Worm (Caenorhabditis elegans) whole organism, young adult: ENCODE data around the gene nlp-19.

Experiments
- B0035.1 ChIP-seq: sonication (generic microtip); optimal IDR thresholded peaks from 2 replicates; lab custom pipeline; 2016; ENCODE audit warnings: missing genetic modification characterization, mild to moderate bottlenecking, missing compliant biosample characterization, missing genotype, missing genetic modification reagents
- B0261.1 ChIP-seq: sonication (generic microtip); optimal IDR thresholded peaks from 2 replicates; lab custom pipeline; 2016; ENCODE audit warnings: mild to moderate bottlenecking, missing genetic modification characterization, moderate library complexity, missing compliant biosample characterization
- F37B4.10 ChIP-seq: fragments of 200-800 bp; sonication (Bioruptor generic); IDR thresholded peaks from 2 replicates; pipeline ENCODE4 v1.3.6; 2022; ENCODE audit warnings: missing genetic modification characterization, missing compliant biosample characterization
- F39B2.1 ChIP-seq: fragments of 200-800 bp; sonication (Bioruptor generic); IDR thresholded peaks from 2 replicates; pipeline ENCODE4 v1.3.6; 2022; ENCODE audit warnings: missing genetic modification reagents, missing genetic modification characterization, missing compliant biosample characterization
- F57C9.4 ChIP-seq: sonication (generic microtip); optimal IDR thresholded peaks from 2 replicates; lab custom pipeline; 2017; ENCODE audit warnings: mild to moderate bottlenecking, missing genetic modification characterization, missing compliant biosample characterization
- K11D2.4 ChIP-seq: fragments of 200-800 bp; sonication (Bioruptor generic); IDR thresholded peaks from 2 replicates; pipeline ENCODE4 v1.3.6; 2022; ENCODE audit warnings: missing genetic modification reagents, missing genetic modification characterization, missing compliant biosample characterization
- T26A5.8 ChIP-seq: sonication (generic microtip); optimal IDR thresholded peaks from 2 replicates; lab custom pipeline; 2016; ENCODE audit warnings: missing genetic modification characterization, missing compliant biosample characterization
- Y56A3A.18 ChIP-seq: fragments of 200-800 bp; sonication (Bioruptor generic); IDR thresholded peaks from 2 replicates; pipeline ENCODE4 v1.3.6; 2022; ENCODE audit warnings: missing genetic modification reagents, missing genetic modification characterization, missing compliant biosample characterization
- Y79H2A.3 ChIP-seq: fragments of 200-800 bp; sonication (Bioruptor generic); conservative IDR thresholded peaks from 2 replicates; pipeline ENCODE4 v1.3.6; 2022; ENCODE audit warnings: missing genetic modification reagents, missing genetic modification characterization, missing compliant biosample characterization
- Y95B8A.8 ChIP-seq: fragments of 200-800 bp; sonication (Bioruptor generic); IDR thresholded peaks from 2 replicates; pipeline ENCODE4 v1.3.6; 2022; ENCODE audit warnings: missing genetic modification reagents, missing genetic modification characterization, missing compliant biosample characterization
- atf-7 ChIP-seq: sonication (generic microtip); optimal IDR thresholded peaks from 2 replicates; lab custom pipeline; 2017; ENCODE audit warnings: mild to moderate bottlenecking, missing genetic modification characterization, missing compliant biosample characterization
- cebp-1 ChIP-seq, 2 experiments: fragments of 200-800 bp in 1 of 2; sonication (Bioruptor generic) in 1 of 2; sonication (generic microtip) in 1 of 2; IDR thresholded peaks in 1 of 2; optimal IDR thresholded peaks in 1 of 2; 2 replicates each; pipeline versions ENCODE4 v1.3.6 to Lab custom; 2017 to 2022; ENCODE audit warnings: missing compliant biosample characterization in 2 of 2, missing genetic modification characterization in 2 of 2, mild to moderate bottlenecking in 1 of 2, missing genetic modification reagents in 1 of 2, moderate library complexity in 1 of 2
- ceh-100 ChIP-seq: fragments of 200-800 bp; sonication (Bioruptor generic); IDR thresholded peaks from 2 replicates; pipeline ENCODE4 v1.3.6; 2022; ENCODE audit warnings: missing genetic modification reagents, missing genetic modification characterization, missing compliant biosample characterization
- ceh-27 ChIP-seq: fragments of 200-800 bp; sonication (Bioruptor generic); optimal IDR thresholded peaks from 2 replicates; lab custom pipeline; 2018; ENCODE audit warnings: mild to moderate bottlenecking, missing genetic modification characterization, moderate library complexity, missing compliant biosample characterization
- ceh-58 ChIP-seq: fragments of 200-800 bp; sonication (Bioruptor generic); IDR thresholded peaks from 2 replicates; pipeline ENCODE4 v1.3.6; 2022; ENCODE audit warnings: missing genetic modification characterization, missing compliant biosample characterization
- ceh-91 ChIP-seq: fragments of 200-800 bp; sonication (Bioruptor generic); IDR thresholded peaks from 2 replicates; pipeline ENCODE4 v1.3.6; 2022; ENCODE audit warnings: missing genetic modification reagents, missing genetic modification characterization, missing compliant biosample characterization
- die-1 ChIP-seq: sonication (generic microtip); optimal IDR thresholded peaks from 2 replicates; lab custom pipeline; 2016; ENCODE audit warnings: missing genotype, mild to moderate bottlenecking, missing genetic modification characterization, missing compliant biosample characterization
- lag-1 ChIP-seq: fragments of 200-800 bp; sonication (Bioruptor generic); IDR thresholded peaks from 2 replicates; pipeline ENCODE4 v1.3.6; 2022; ENCODE audit warnings: missing genetic modification reagents, missing genetic modification characterization, missing compliant biosample characterization
- lin-35 ChIP-seq, 3 experiments: fragments of 150-350 bp in 2 of 3; sonication (generic microtip) in 1 of 3; optimal IDR thresholded peaks; 2 replicates each; lab custom pipeline; 2014 to 2018; ENCODE audit warnings: missing biosample characterization in 3 of 3, missing genetic modification characterization in 3 of 3, missing genetic modification reagents in 3 of 3
- madf-3 ChIP-seq: fragments of 200-800 bp; sonication (Bioruptor generic); IDR thresholded peaks from 2 replicates; pipeline ENCODE4 v1.3.6; 2022; ENCODE audit warnings: missing genetic modification reagents, missing genetic modification characterization, missing compliant biosample characterization
- madf-8 ChIP-seq: fragments of 200-800 bp; sonication (Bioruptor generic); conservative IDR thresholded peaks from 2 replicates; pipeline ENCODE4 v1.3.6; 2022; ENCODE audit warnings: missing genetic modification reagents, missing genetic modification characterization, missing compliant biosample characterization
- mxl-1 ChIP-seq: sonication (generic microtip); optimal IDR thresholded peaks from 2 replicates; lab custom pipeline; 2016; ENCODE audit warnings: missing genetic modification characterization, missing compliant biosample characterization
- nfya-1 ChIP-seq: sonication (generic microtip); optimal IDR thresholded peaks from 2 replicates; lab custom pipeline; 2017; ENCODE audit warnings: antibody characterized with exemption, missing compliant biosample characterization, missing genetic modification characterization, borderline replicate concordance; ENCODE audit not compliant: insufficient read depth
- nfyb-1 ChIP-seq: fragments of 200-800 bp; sonication (Bioruptor generic); IDR thresholded peaks from 2 replicates; pipeline ENCODE4 v1.3.6; 2022; ENCODE audit warnings: missing genetic modification reagents, missing genetic modification characterization, missing compliant biosample characterization
- nhr-90 ChIP-seq: sonication (generic microtip); optimal IDR thresholded peaks from 2 replicates; lab custom pipeline; 2016; ENCODE audit warnings: missing genotype, mild to moderate bottlenecking, missing genetic modification characterization, missing compliant biosample characterization
- pbrm-1 ChIP-seq: fragments of 200-800 bp; sonication (Bioruptor generic); IDR thresholded peaks from 2 replicates; pipeline ENCODE4 v1.3.6; 2022; ENCODE audit warnings: missing genetic modification reagents, missing genetic modification characterization, missing compliant biosample characterization
- pha-4 ChIP-seq: fragments of 150-350 bp; sonication (generic microtip); optimal IDR thresholded peaks from 2 replicates; lab custom pipeline; 2014; ENCODE audit warnings: missing biosample characterization, missing genetic modification reagents, missing genetic modification characterization
- rec-8 ChIP-seq, 2 experiments: sonication (generic microtip); optimal IDR thresholded peaks; 2 replicates each; lab custom pipeline; 2016; ENCODE audit warnings: mild to moderate bottlenecking in 2 of 2, missing genetic modification characterization in 2 of 2, missing genetic modification reagents in 2 of 2, missing genotype in 2 of 2, missing biosample characterization in 1 of 2, missing compliant biosample characterization in 1 of 2, moderate library complexity in 1 of 2
- snpc-3.4 ChIP-seq: sonication (generic microtip); optimal IDR thresholded peaks from 2 replicates; lab custom pipeline; 2017; ENCODE audit warnings: missing genetic modification characterization, mild to moderate bottlenecking, missing compliant biosample characterization, antibody characterized with exemption, moderate library complexity, missing genotype, missing genetic modification reagents
- snpc-4 ChIP-seq, 5 experiments: fragments of 150-350 bp in 1 of 5; sonication (generic microtip) in 4 of 5; optimal IDR thresholded peaks; 2 replicates each; lab custom pipeline; 2014 to 2018; ENCODE audit warnings: missing genetic modification characterization in 5 of 5, missing biosample characterization in 3 of 5, antibody characterized with exemption in 2 of 5, mild to moderate bottlenecking in 2 of 5, missing compliant biosample characterization in 2 of 5, missing genotype in 2 of 5, moderate library complexity in 2 of 5, missing genetic modification reagents in 1 of 5
- unc-62 ChIP-seq: fragments of 150-350 bp; optimal IDR thresholded peaks from 2 replicates; lab custom pipeline; 2014; ENCODE audit warnings: missing biosample characterization, missing genetic modification reagents, missing genetic modification characterization
- zfh-2 ChIP-seq: fragments of 200-800 bp; sonication (Bioruptor generic); conservative IDR thresholded peaks from 2 replicates; pipeline ENCODE4 v1.3.6; 2022; ENCODE audit warnings: missing genetic modification reagents, missing genetic modification characterization, missing compliant biosample characterization
- ztf-22 ChIP-seq: fragments of 200-800 bp; sonication (Bioruptor generic); optimal IDR thresholded peaks from 2 replicates; lab custom pipeline; 2018; ENCODE audit warnings: mild to moderate bottlenecking, missing genetic modification characterization, moderate library complexity, missing compliant biosample characterization
- ztf-28 ChIP-seq: fragments of 200-800 bp; sonication (Bioruptor generic); IDR thresholded peaks from 2 replicates; pipeline ENCODE4 v1.3.6; 2022; ENCODE audit warnings: missing genetic modification reagents, missing genetic modification characterization, missing compliant biosample characterization

The nlp-19 gene

ce11 chrX:10970629-10971028, 12.1 kb downstream of the nlp-19 start, which contains the start of gene K09C8.8:
Gene K09C8.8 (plus strand): TSS chrX:10970929.
- TF ChIP-seq rec-8 (tag; optimal IDR thresholded peaks at IDR 0.05; lab: Kevin White, UChicago) (no peak), nhr-90 (tag; lab: Kevin White, UChicago) (no peak), madf-3 (GFP tag; lab: Robert Waterston, UW) (no peak), ceh-27 (GFP tag; lab: Kevin White, UChicago) (no peak), F57C9.4 (tag; lab: Kevin White, UChicago) (no peak)

- no peak for TF ChIP-seq ztf-22 (GFP tag; lab: Kevin White, UChicago)
- no peak for TF ChIP-seq die-1
- TF ChIP-seq ceh-100 (GFP tag; lab: Robert Waterston, UW), result no peak
- TF ChIP-seq K11D2.4 (GFP tag; lab: Robert Waterston, UW), result no peak
- TF ChIP-seq mxl-1 (tag; lab: Kevin White, UChicago), result no peak
- no peak for TF ChIP-seq ceh-58
- no peak for TF ChIP-seq nfya-1 (tag; lab: Kevin White, UChicago)
- no peak for TF ChIP-seq F37B4.10 (GFP tag; lab: Robert Waterston, UW)
- no peak for TF ChIP-seq cebp-1 (GFP tag; IDR thresholded peaks at IDR 0.05; lab: Robert Waterston, UW)
- TF ChIP-seq cebp-1 (tag; optimal IDR thresholded peaks at IDR 0.05; lab: Kevin White, UChicago), result no peak
- no peak for TF ChIP-seq ztf-28 (GFP tag; lab: Robert Waterston, UW)
- no peak for TF ChIP-seq nfyb-1 (GFP tag; lab: Robert Waterston, UW)
- no peak for TF ChIP-seq snpc-3.4 (tag; lab: Kevin White, UChicago)
- TF ChIP-seq Y56A3A.18 (GFP tag; lab: Robert Waterston, UW), result no peak
- no peak for TF ChIP-seq atf-7 (tag; lab: Kevin White, UChicago)
- TF ChIP-seq zfh-2 (GFP tag; lab: Robert Waterston, UW), result no peak
- no peak for TF ChIP-seq ceh-91 (GFP tag; lab: Robert Waterston, UW)
- TF ChIP-seq, all 124 proteins: peak for 0
These were observed 12.6 kb downstream of the nlp-19 start for ce11 chrX:10971118-10971517.

DNA sequence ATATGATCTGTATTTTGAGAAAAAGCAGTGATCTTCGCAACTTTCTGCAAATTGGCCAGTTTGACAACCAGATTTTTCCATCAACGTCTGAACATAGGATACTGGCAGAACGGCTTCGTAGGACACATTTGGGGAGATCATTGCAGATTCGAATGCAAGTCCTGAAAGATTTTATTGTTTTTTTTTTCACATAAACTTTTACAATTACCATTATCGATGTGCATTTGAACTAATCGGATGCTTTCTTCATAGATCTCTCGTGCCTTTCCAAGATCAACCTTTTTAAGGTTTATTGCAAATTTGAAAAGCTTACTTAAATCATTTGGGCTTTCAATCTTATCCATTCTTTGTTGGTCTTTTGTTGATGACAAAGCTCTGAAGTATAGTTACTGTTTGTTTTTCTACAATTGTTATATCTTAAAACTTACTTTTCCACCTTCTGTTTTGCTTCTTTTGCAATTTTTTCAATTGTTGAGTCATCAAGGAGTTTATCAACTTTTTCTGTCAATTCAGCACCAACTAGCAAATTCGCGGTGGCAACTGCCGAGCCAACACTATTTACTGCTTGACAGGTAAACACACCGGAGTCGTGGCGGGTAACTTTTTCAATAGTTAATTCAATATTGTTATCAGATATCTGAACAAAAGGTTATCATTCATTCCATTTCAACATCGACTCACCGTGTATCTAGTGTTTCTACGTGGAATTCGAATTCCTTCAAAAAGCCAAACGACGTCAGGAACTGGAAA, 18.1 kb downstream of the nlp-19 start:
- TF ChIP-seq snpc-4 (GFP tag; optimal IDR thresholded peaks at IDR 0.05; lab: Kevin White, UChicago) (no peak), snpc-4 (tag; optimal IDR thresholded peaks at IDR 0.05; lab: Kevin White, UChicago) (no peak), cebp-1 (GFP tag; IDR thresholded peaks at IDR 0.05; lab: Robert Waterston, UW) (no peak), cebp-1 (tag; optimal IDR thresholded peaks at IDR 0.05; lab: Kevin White, UChicago) (no peak), lin-35 (GFP tag; optimal IDR thresholded peaks at IDR 0.05; lab: Kevin White, UChicago) (no peak), madf-8 (GFP tag; lab: Robert Waterston, UW) (no peak), T26A5.8 (tag; lab: Kevin White, UChicago) (no peak), pha-4 (no peak)

- TF ChIP-seq lag-1 (no peak), F39B2.1 (GFP tag; lab: Robert Waterston, UW) (no peak), T26A5.8 (tag; lab: Kevin White, UChicago) (no peak), Y95B8A.8 (GFP tag; lab: Robert Waterston, UW) (no peak), pha-4 (no peak), B0261.1 (tag; lab: Kevin White, UChicago) (no peak), Y79H2A.3 (GFP tag; lab: Robert Waterston, UW) (no peak), unc-62 (no peak), pbrm-1 (GFP tag; lab: Robert Waterston, UW) (no peak), nhr-90 (tag; lab: Kevin White, UChicago) (no peak), B0035.1 (tag; lab: Kevin White, UChicago) (no peak)
These were observed 20.7 kb downstream of the nlp-19 start, which contains the start of gene pxn-2 for ce11 chrX:10979186-10979585. Gene pxn-2 (minus strand): TSS chrX:10979286.
